Fruit fly (Drosophila melanogaster) whole organism: ENCODE results near the gene Prps.

Source experiments
- CG8478 ChIP-seq: fragments of >200 bp; optimal IDR thresholded peaks from 2 replicates; lab custom pipeline; 2018; ENCODE audit warnings: inconsistent platforms
- Dll ChIP-seq: fragments of >200 bp; optimal IDR thresholded peaks from 2 replicates; lab custom pipeline; 2017

- TF ChIP-seq Dll (lab: Kevin White, UChicago) (peak; percentile 47), CG8478 (lab: Kevin White, UChicago) (no peak)
Measured at dm6 chr3L:9692892-9693551, 3.5 kb downstream of the Prps start.
